Fruit fly (Drosophila melanogaster): Measurements from ENCODE around the gene CG18178.
A peak's percentile ranks its signal among the peaks of the same experiment; 100 is the strongest.

Gene CG18178

dm6 chr3L:9678994-9679393 lies 40.0 kb downstream of the CG18178 start, which contains the start of the genes fry and CG16717:
fry (minus strand) TSS chr3L:9679103.
CG16717 (plus strand) TSS chr3L:9679201.
- TF ChIP-seq dac (GFP tag; optimal IDR thresholded peaks at IDR 0.05) (no peak), CG11902 (GFP tag; optimal IDR thresholded peaks at IDR 0.05) (no peak), CG10669 (GFP tag; optimal IDR thresholded peaks at IDR 0.05) (no peak), CG6808 (GFP tag; optimal IDR thresholded peaks at IDR 0.05) (no peak), Hr38 (GFP tag; optimal IDR thresholded peaks at IDR 0.05) (no peak), vri (GFP tag; optimal IDR thresholded peaks at IDR 0.05) (peak; percentile 47), Eip78C (GFP tag) (peak; percentile 7), CG6792 (GFP tag; optimal IDR thresholded peaks at IDR 0.05) (no peak), CG6276 (GFP tag; optimal IDR thresholded peaks at IDR 0.05) (no peak), spab (GFP tag; optimal IDR thresholded peaks at IDR 0.05) (no peak), fd85E (GFP tag; optimal IDR thresholded peaks at IDR 0.05) (no peak), Gug (GFP tag; IDR thresholded peaks at IDR 0.05) (no peak), achi (GFP tag; optimal IDR thresholded peaks at IDR 0.05) (no peak), Sox14 (GFP tag; optimal IDR thresholded peaks at IDR 0.05) (no peak)

- no peak for TF ChIP-seq Eip75B (GFP tag; optimal IDR thresholded peaks at IDR 0.05)
- TF ChIP-seq lz (GFP tag; optimal IDR thresholded peaks at IDR 0.05): peak; percentile 41
- peak; percentile 23 for TF ChIP-seq Ets96B (tag; optimal IDR thresholded peaks at IDR 0.05)
- no peak for TF ChIP-seq CG1621 (tag; optimal IDR thresholded peaks at IDR 0.05)
- no peak for TF ChIP-seq CG6163 (GFP tag; IDR thresholded peaks at IDR 0.05)
- TF ChIP-seq salr (GFP tag; optimal IDR thresholded peaks at IDR 0.05): peak in 1 of 2 experiments; percentile 21
- peak; percentile 59 for TF ChIP-seq vri (GFP tag; optimal IDR thresholded peaks at IDR 0.05)
- TF ChIP-seq CG6792 (GFP tag; optimal IDR thresholded peaks at IDR 0.05): peak; percentile 28
- peak; percentile 52 for TF ChIP-seq esn (GFP tag; optimal IDR thresholded peaks at IDR 0.05)
- TF ChIP-seq Hr39 (GFP tag; optimal IDR thresholded peaks at IDR 0.05): peak; percentile 36
- TF ChIP-seq ss (GFP tag; optimal IDR thresholded peaks at IDR 0.05): peak in 1 of 2 experiments; percentile 67
- peak; percentile 41 for TF ChIP-seq CG15336 (GFP tag; IDR thresholded peaks at IDR 0.05)
- peak; percentile 39 for TF ChIP-seq svp (GFP tag)
- peak; percentile 21 for TF ChIP-seq CG31627 (GFP tag; optimal IDR thresholded peaks at IDR 0.05)
- TF ChIP-seq CG11762 (GFP tag; optimal IDR thresholded peaks at IDR 0.05; ENCODE audit: insufficient read depth): no peak
- TF ChIP-seq dsx (GFP tag; optimal IDR thresholded peaks at IDR 0.05; ENCODE audit: poor library complexity, severe bottlenecking): peak; percentile 25
- peak; percentile 22 for TF ChIP-seq CG8632 (GFP tag; optimal IDR thresholded peaks at IDR 0.05)
- peak; percentile 2 for TF ChIP-seq fd59A (GFP tag; optimal IDR thresholded peaks at IDR 0.05)
- TF ChIP-seq net (GFP tag; optimal IDR thresholded peaks at IDR 0.05): peak; percentile 60
- no peak for TF ChIP-seq dac (GFP tag; optimal IDR thresholded peaks at IDR 0.05)
- peak; percentile 66 for TF ChIP-seq fkh (GFP tag; optimal IDR thresholded peaks at IDR 0.05)
- peak; percentile 19 for TF ChIP-seq spab (GFP tag; optimal IDR thresholded peaks at IDR 0.05)
- TF ChIP-seq CG11902 (GFP tag; optimal IDR thresholded peaks at IDR 0.05): no peak
- no peak for TF ChIP-seq Hr38 (GFP tag; optimal IDR thresholded peaks at IDR 0.05)
- TF ChIP-seq Eip93F (GFP tag; optimal IDR thresholded peaks at IDR 0.05): no peak
- TF ChIP-seq CG4318 (GFP tag; optimal IDR thresholded peaks at IDR 0.05): peak; percentile 32
- TF ChIP-seq CG3919 (GFP tag; optimal IDR thresholded peaks at IDR 0.05): peak; percentile 1
- TF ChIP-seq Sox14 (GFP tag; optimal IDR thresholded peaks at IDR 0.05): peak; percentile 90
- peak; percentile 87 for TF ChIP-seq Eip78C (GFP tag)
- TF ChIP-seq CG34406 (GFP tag; optimal IDR thresholded peaks at IDR 0.05): peak; percentile 20
- peak; percentile 10 for TF ChIP-seq CG10631 (GFP tag; optimal IDR thresholded peaks at IDR 0.05)
- TF ChIP-seq Hr4 (GFP tag; optimal IDR thresholded peaks at IDR 0.05): peak; percentile 47
- TF ChIP-seq Met (GFP tag; optimal IDR thresholded peaks at IDR 0.05): peak; percentile 52
- peak; percentile 4 for TF ChIP-seq achi (GFP tag; optimal IDR thresholded peaks at IDR 0.05)
- TF ChIP-seq topi (GFP tag; optimal IDR thresholded peaks at IDR 0.05): peak; percentile 19
Measured at dm6 chr3L:9678007-9678497, 40.9 kb downstream of the CG18178 start.
